Worm (Caenorhabditis elegans): ENCODE data around the gene Y75B8A.37.

ce11 chrIII:12270391-12270790 is 44.9 kb upstream of the Y75B8A.37 start:
- no peak for TF ChIP-seq nhr-12 (tag; optimal IDR thresholded peaks at IDR 0.05)
- no peak for TF ChIP-seq ceh-90 (tag; optimal IDR thresholded peaks at IDR 0.05)

Data from whole organism, L1 larva.